ENCODE assay signal across 7 worm cellular contexts in genomic region chrIII:861819-862356, ce11.
TF ChIP-seq lines count a peak whose summit lies in the region.

arx-4 (plus strand) TSS chrIII:862306.

TF ChIP-seq in whole organism, L1 larva, 84 proteins besides CTCF, POLR2A, EP300 and RAD21 (continues in another document):
- TF ChIP-seq ceh-88 (GFP tag; IDR thresholded peaks at IDR 0.05; lab: Robert Waterston, UW) (no peak), lin-35 (GFP tag; optimal IDR thresholded peaks at IDR 0.05; lab: Kevin White, UChicago) (peak in 1 of 2 experiments; percentile 26), nhr-20 (tag; optimal IDR thresholded peaks at IDR 0.05; lab: Kevin White, UChicago) (peak; percentile 13), irx-1 (tag; optimal IDR thresholded peaks at IDR 0.05; lab: Kevin White, UChicago) (peak; percentile 8), nhr-28 (tag; optimal IDR thresholded peaks at IDR 0.05; lab: Kevin White, UChicago) (no peak), hlh-4 (tag; optimal IDR thresholded peaks at IDR 0.05; lab: Kevin White, UChicago) (no peak), dpl-1 (GFP tag; optimal IDR thresholded peaks at IDR 0.05; lab: Kevin White, UChicago) (peak in 1 of 3 experiments; percentile 26), fos-1 (tag; optimal IDR thresholded peaks at IDR 0.05; lab: Kevin White, UChicago) (peak; percentile 10), unc-62 (GFP tag; optimal IDR thresholded peaks at IDR 0.05; lab: Kevin White, UChicago) (no peak), ceh-8 (GFP tag; optimal IDR thresholded peaks at IDR 0.05; lab: Kevin White, UChicago) (no peak), efl-1 (optimal IDR thresholded peaks at IDR 0.05; lab: Kevin White, UChicago) (no peak), efl-1 (GFP tag; optimal IDR thresholded peaks at IDR 0.05 in 1 of 2; lab: Kevin White, UChicago) (peak; percentile 16 to 84), ztf-4 (tag; optimal IDR thresholded peaks at IDR 0.05; lab: Kevin White, UChicago) (no peak)

TF ChIP-seq in whole organism, L2 larva, 48 proteins besides CTCF, POLR2A, EP300 and RAD21:
- TF ChIP-seq sma-9 (GFP tag; optimal IDR thresholded peaks at IDR 0.05; lab: Kevin White, UChicago) (no peak), sma-9 (tag; optimal IDR thresholded peaks at IDR 0.05; lab: Kevin White, UChicago) (no peak), C34F6.9 (tag; optimal IDR thresholded peaks at IDR 0.05; lab: Kevin White, UChicago) (peak; percentile 29), unc-55 (GFP tag; optimal IDR thresholded peaks at IDR 0.05; lab: Kevin White, UChicago) (peak; percentile 39), crh-2 (tag; optimal IDR thresholded peaks at IDR 0.05; lab: Kevin White, UChicago) (no peak), fos-1 (tag; optimal IDR thresholded peaks at IDR 0.05; lab: Kevin White, UChicago) (peak; percentile 55), blmp-1 (tag; optimal IDR thresholded peaks at IDR 0.05; lab: Kevin White, UChicago; ENCODE audit: insufficient read depth) (no peak), nhr-237 (tag; optimal IDR thresholded peaks at IDR 0.05; lab: Kevin White, UChicago) (no peak)

TF ChIP-seq in whole organism, L3 larva, 47 proteins besides CTCF, POLR2A, EP300 and RAD21:
- TF ChIP-seq eor-1 (tag; optimal IDR thresholded peaks at IDR 0.05; lab: Kevin White, UChicago) (no peak), fos-1 (tag; optimal IDR thresholded peaks at IDR 0.05; lab: Kevin White, UChicago) (no peak), hmg-11 (tag; optimal IDR thresholded peaks at IDR 0.05; lab: Kevin White, UChicago) (peak; percentile 10), mml-1 (tag; optimal IDR thresholded peaks at IDR 0.05; lab: Kevin White, UChicago) (no peak), unc-62 (GFP tag; optimal IDR thresholded peaks at IDR 0.05; lab: Kevin White, UChicago) (no peak), elt-3 (tag; optimal IDR thresholded peaks at IDR 0.05; lab: Kevin White, UChicago) (no peak), pha-4 (tag; optimal IDR thresholded peaks at IDR 0.05; lab: Kevin White, UChicago) (peak; percentile 88), ceh-9 (tag; optimal IDR thresholded peaks at IDR 0.05; lab: Kevin White, UChicago) (no peak), zag-1 (tag; optimal IDR thresholded peaks at IDR 0.05; lab: Kevin White, UChicago) (no peak), ztf-4 (tag; optimal IDR thresholded peaks at IDR 0.05; lab: Kevin White, UChicago) (no peak), ceh-82 (tag; optimal IDR thresholded peaks at IDR 0.05; lab: Kevin White, UChicago) (no peak), elt-2 (tag; optimal IDR thresholded peaks at IDR 0.05; lab: Kevin White, UChicago) (no peak), snpc-4 (tag; optimal IDR thresholded peaks at IDR 0.05; lab: Kevin White, UChicago) (no peak), nhr-11 (tag; optimal IDR thresholded peaks at IDR 0.05; lab: Kevin White, UChicago) (no peak), lin-15B (tag; optimal IDR thresholded peaks at IDR 0.05; lab: Kevin White, UChicago) (no peak)

TF ChIP-seq in whole organism, L4 larva, 104 proteins besides CTCF, POLR2A, EP300 and RAD21 (continues in another document):
- TF ChIP-seq dve-1 (tag; optimal IDR thresholded peaks at IDR 0.05; lab: Kevin White, UChicago; ENCODE audit: insufficient read depth) (peak; percentile 7), jun-1 (tag; optimal IDR thresholded peaks at IDR 0.05; lab: Kevin White, UChicago) (no peak), R02D3.7 (tag; optimal IDR thresholded peaks at IDR 0.05; lab: Kevin White, UChicago) (no peak), php-3 (GFP tag; IDR thresholded peaks at IDR 0.05; lab: Robert Waterston, UW) (no peak), fos-1 (tag; optimal IDR thresholded peaks at IDR 0.05; lab: Kevin White, UChicago) (no peak), ctbp-1 (GFP tag; IDR thresholded peaks at IDR 0.05; lab: Robert Waterston, UW) (no peak), Y75B8A.6 (GFP tag; IDR thresholded peaks at IDR 0.05; lab: Robert Waterston, UW) (no peak), pha-4 (GFP tag; IDR thresholded peaks at IDR 0.05; lab: Robert Waterston, UW) (no peak), pha-4 (tag; optimal IDR thresholded peaks at IDR 0.05; lab: Kevin White, UChicago) (peak; percentile 34), F10B5.3 (tag; optimal IDR thresholded peaks at IDR 0.05; lab: Kevin White, UChicago) (no peak), ceh-62 (tag; optimal IDR thresholded peaks at IDR 0.05; lab: Kevin White, UChicago) (no peak), mep-1 (tag; optimal IDR thresholded peaks at IDR 0.05; lab: Kevin White, UChicago) (no peak), mes-2 (tag; optimal IDR thresholded peaks at IDR 0.05; lab: Kevin White, UChicago; ENCODE audit: poor library complexity, severe bottlenecking) (peak; percentile 40), F37D6.2 (tag; optimal IDR thresholded peaks at IDR 0.05; lab: Kevin White, UChicago) (no peak), lin-13 (GFP tag; optimal IDR thresholded peaks at IDR 0.05; lab: Kevin White, UChicago) (no peak), zip-2 (tag; optimal IDR thresholded peaks at IDR 0.05; lab: Kevin White, UChicago) (no peak)

TF ChIP-seq in whole organism, late embryonic, 69 proteins besides CTCF, POLR2A, EP300 and RAD21:
- TF ChIP-seq ceh-19 (GFP tag; optimal IDR thresholded peaks at IDR 0.05; lab: Kevin White, UChicago) (no peak), pax-1 (tag; optimal IDR thresholded peaks at IDR 0.05; lab: Kevin White, UChicago) (no peak), ceh-31 (tag; optimal IDR thresholded peaks at IDR 0.05; lab: Kevin White, UChicago) (peak; percentile 28), fkh-10 (GFP tag; optimal IDR thresholded peaks at IDR 0.05; lab: Kevin White, UChicago) (no peak), unc-42 (tag; optimal IDR thresholded peaks at IDR 0.05; lab: Kevin White, UChicago) (peak; percentile 95), ztf-16 (tag; optimal IDR thresholded peaks at IDR 0.05; lab: Kevin White, UChicago) (no peak)
TF ChIP-seq in whole organism, late embryonic: peak in this region for 2.

TF ChIP-seq in whole organism, mixed stage, embryonic, 35 proteins besides CTCF, POLR2A, EP300 and RAD21:
- TF ChIP-seq blmp-1 (tag; optimal IDR thresholded peaks at IDR 0.05; lab: Kevin White, UChicago): no peak
- no peak for TF ChIP-seq unc-120 (tag; optimal IDR thresholded peaks at IDR 0.05; lab: Kevin White, UChicago; ENCODE audit: poor library complexity, severe bottlenecking)
- TF ChIP-seq hlh-1 (tag; optimal IDR thresholded peaks at IDR 0.05; lab: Kevin White, UChicago): no peak
- TF ChIP-seq unc-39 (tag; optimal IDR thresholded peaks at IDR 0.05; lab: Kevin White, UChicago): no peak
- peak; percentile 93 for TF ChIP-seq ces-1 (GFP tag; optimal IDR thresholded peaks at IDR 0.05; lab: Kevin White, UChicago)

TF ChIP-seq in whole organism, young adult, 124 proteins besides CTCF, POLR2A, EP300 and RAD21:
- TF ChIP-seq Y53F4B.3 (GFP tag; IDR thresholded peaks at IDR 0.05; lab: Robert Waterston, UW) (no peak), Y79H2A.3 (GFP tag; conservative IDR thresholded peaks at IDR 0.05; lab: Robert Waterston, UW) (no peak), mcd-1 (GFP tag; IDR thresholded peaks at IDR 0.05; lab: Robert Waterston, UW) (0 out of 2 replicates have a peak, but pooled peaks have one; percentile 25), lsl-1 (GFP tag; optimal IDR thresholded peaks at IDR 0.05; lab: Kevin White, UChicago) (no peak), hlh-12 (tag; optimal IDR thresholded peaks at IDR 0.05; lab: Kevin White, UChicago) (no peak), unc-62 (GFP tag; optimal IDR thresholded peaks at IDR 0.05; lab: Kevin White, UChicago) (no peak), nfya-2 (GFP tag; IDR thresholded peaks at IDR 0.05; lab: Robert Waterston, UW) (no peak), attf-5 (GFP tag; optimal IDR thresholded peaks at IDR 0.05; lab: Kevin White, UChicago) (peak; percentile 15)
